Worm (Caenorhabditis elegans) whole organism, L2 larva: ENCODE data around the gene tsp-16.

ENCODE experiments used
- Y55F3AM.14 ChIP-seq: fragments of 200-800 bp; sonication (Bioruptor generic); optimal IDR thresholded peaks from 2 replicates; lab custom pipeline; 2018; ENCODE audit warnings: mild to moderate bottlenecking, missing genetic modification characterization, missing compliant biosample characterization
- ZK546.5 ChIP-seq: sonication (generic microtip); optimal IDR thresholded peaks from 2 replicates; lab custom pipeline; 2017; ENCODE audit warnings: missing biosample characterization, missing genetic modification characterization
- ceh-82 ChIP-seq: fragments of 150-350 bp; optimal IDR thresholded peaks from 2 replicates; lab custom pipeline; 2014; ENCODE audit warnings: missing biosample characterization, missing genetic modification characterization
- elt-1 ChIP-seq: fragments of 150-350 bp; optimal IDR thresholded peaks from 2 replicates; lab custom pipeline; 2014; ENCODE audit warnings: missing biosample characterization, missing genetic modification characterization
- lsy-2 ChIP-seq, 2 experiments: fragments of 150-350 bp in 1 of 2; sonication (generic microtip) in 1 of 2; optimal IDR thresholded peaks; 2 replicates each; lab custom pipeline; 2014 to 2017; ENCODE audit warnings: missing biosample characterization in 2 of 2, missing genetic modification characterization in 2 of 2
- mbf-1 ChIP-seq: sonication (generic microtip); optimal IDR thresholded peaks from 2 replicates; lab custom pipeline; 2017; ENCODE audit warnings: missing biosample characterization, missing genetic modification characterization
- nhr-12 ChIP-seq: fragments of 150-350 bp; optimal IDR thresholded peaks from 2 replicates; lab custom pipeline; 2014; ENCODE audit warnings: missing biosample characterization, missing genetic modification characterization
- nhr-6 ChIP-seq: fragments of 150-350 bp; optimal IDR thresholded peaks from 2 replicates; lab custom pipeline; 2014; ENCODE audit warnings: missing biosample characterization, missing genetic modification characterization
- snpc-4 ChIP-seq: fragments of 150-350 bp; optimal IDR thresholded peaks from 2 replicates; lab custom pipeline; 2014; ENCODE audit warnings: missing biosample characterization, missing genetic modification characterization
- unc-55 ChIP-seq: fragments of 150-350 bp; sonication (generic microtip); optimal IDR thresholded peaks from 3 replicates; lab custom pipeline; 2014; ENCODE audit warnings: missing biosample characterization, missing genetic modification reagents, missing genetic modification characterization

tsp-16 gene

ce11 chrX:6946789-6947188 is 49.6 kb downstream of the tsp-16 start:
- TF ChIP-seq unc-55 (GFP tag; lab: Kevin White, UChicago) (no peak), lsy-2 (tag; optimal IDR thresholded peaks at IDR 0.05; lab: Kevin White, UChicago) (no peak), elt-1 (tag; lab: Kevin White, UChicago) (no peak), nhr-12 (no peak), Y55F3AM.14 (GFP tag; lab: Kevin White, UChicago) (no peak), ZK546.5 (tag; lab: Kevin White, UChicago) (no peak), ceh-82 (no peak), mbf-1 (tag; lab: Kevin White, UChicago) (no peak), nhr-6 (tag; lab: Kevin White, UChicago) (no peak), snpc-4 (tag; lab: Kevin White, UChicago) (no peak)
